Worm (Caenorhabditis elegans) whole organism, young adult: ENCODE measurements around the gene K11H12.3.

Experiments
- B0019.2 ChIP-seq: fragments of 200-800 bp; sonication (Bioruptor generic); conservative IDR thresholded peaks from 2 replicates; pipeline ENCODE4 v1.3.6; 2022; ENCODE audit warnings: missing genetic modification reagents, missing genetic modification characterization, missing compliant biosample characterization
- B0035.1 ChIP-seq: sonication (generic microtip); optimal IDR thresholded peaks from 2 replicates; lab custom pipeline; 2016; ENCODE audit warnings: missing genetic modification characterization, mild to moderate bottlenecking, missing compliant biosample characterization, missing genotype, missing genetic modification reagents
- B0261.1 ChIP-seq: sonication (generic microtip); optimal IDR thresholded peaks from 2 replicates; lab custom pipeline; 2016; ENCODE audit warnings: mild to moderate bottlenecking, missing genetic modification characterization, moderate library complexity, missing compliant biosample characterization
- B0336.3 ChIP-seq: fragments of 200-800 bp; sonication (Bioruptor generic); IDR thresholded peaks from 2 replicates; pipeline ENCODE4 v1.3.6; 2022; ENCODE audit warnings: missing genetic modification characterization, missing compliant biosample characterization
- C06A6.2 ChIP-seq: fragments of 200-800 bp; sonication (Bioruptor generic); conservative IDR thresholded peaks from 2 replicates; pipeline ENCODE4 v1.3.6; 2022; ENCODE audit warnings: missing genetic modification characterization, missing compliant biosample characterization
- D2030.7 ChIP-seq: fragments of 200-800 bp; sonication (Bioruptor generic); IDR thresholded peaks from 2 replicates; pipeline ENCODE4 v1.3.6; 2022; ENCODE audit warnings: missing genetic modification reagents, missing genetic modification characterization, missing compliant biosample characterization
- F33H1.4 ChIP-seq: fragments of 200-800 bp; sonication (Bioruptor generic); IDR thresholded peaks from 2 replicates; pipeline ENCODE4 v1.3.6; 2022; ENCODE audit warnings: missing genetic modification reagents, missing genetic modification characterization, missing compliant biosample characterization
- F37B4.10 ChIP-seq: fragments of 200-800 bp; sonication (Bioruptor generic); IDR thresholded peaks from 2 replicates; pipeline ENCODE4 v1.3.6; 2022; ENCODE audit warnings: missing genetic modification characterization, missing compliant biosample characterization
- F39B2.1 ChIP-seq: fragments of 200-800 bp; sonication (Bioruptor generic); IDR thresholded peaks from 2 replicates; pipeline ENCODE4 v1.3.6; 2022; ENCODE audit warnings: missing genetic modification reagents, missing genetic modification characterization, missing compliant biosample characterization
- F49E8.2 ChIP-seq: sonication (generic microtip); optimal IDR thresholded peaks from 3 replicates; lab custom pipeline; 2017; ENCODE audit warnings: missing genetic modification characterization, mild to moderate bottlenecking, missing compliant biosample characterization, antibody characterized with exemption, moderate library complexity; ENCODE audit not compliant: insufficient read depth
- F52B5.7 ChIP-seq: sonication (generic microtip); optimal IDR thresholded peaks from 2 replicates; lab custom pipeline; 2016; ENCODE audit warnings: mild to moderate bottlenecking, missing genetic modification characterization, missing compliant biosample characterization
- F57A8.1 ChIP-seq: fragments of 200-800 bp; sonication (Bioruptor generic); optimal IDR thresholded peaks from 2 replicates; lab custom pipeline; 2018; ENCODE audit warnings: mild to moderate bottlenecking, missing genetic modification characterization, moderate library complexity, missing compliant biosample characterization
- K12H6.12 ChIP-seq: fragments of 200-800 bp; sonication (Bioruptor generic); optimal IDR thresholded peaks from 2 replicates; lab custom pipeline; 2018; ENCODE audit warnings: mild to moderate bottlenecking, missing genetic modification characterization, missing compliant biosample characterization
- T07F8.4 ChIP-seq: sonication (generic microtip); optimal IDR thresholded peaks from 2 replicates; lab custom pipeline; 2016; ENCODE audit warnings: mild to moderate bottlenecking, missing genetic modification characterization, moderate library complexity, missing compliant biosample characterization
- T26A5.8 ChIP-seq: sonication (generic microtip); optimal IDR thresholded peaks from 2 replicates; lab custom pipeline; 2016; ENCODE audit warnings: missing genetic modification characterization, missing compliant biosample characterization
- Y53F4B.3 ChIP-seq: fragments of 200-800 bp; sonication (Bioruptor generic); IDR thresholded peaks from 2 replicates; pipeline ENCODE4 v1.3.6; 2022; ENCODE audit warnings: missing genetic modification reagents, missing genetic modification characterization, missing compliant biosample characterization
- Y53G8AR.9 ChIP-seq: fragments of 200-800 bp; sonication (Bioruptor generic); conservative IDR thresholded peaks from 2 replicates; pipeline ENCODE4 v1.3.6; 2022; ENCODE audit warnings: missing genetic modification reagents, missing genetic modification characterization, missing compliant biosample characterization
- aptf-3 ChIP-seq: fragments of 200-800 bp; sonication (Bioruptor generic); IDR thresholded peaks from 2 replicates; pipeline ENCODE4 v1.3.6; 2022; ENCODE audit warnings: missing genetic modification characterization, missing compliant biosample characterization
- athp-1 ChIP-seq: sonication (generic microtip); optimal IDR thresholded peaks from 2 replicates; lab custom pipeline; 2017; ENCODE audit warnings: mild to moderate bottlenecking, missing genetic modification characterization, missing compliant biosample characterization
- attf-3 ChIP-seq: fragments of 200-800 bp; sonication (Bioruptor generic); conservative IDR thresholded peaks from 2 replicates; pipeline ENCODE4 v1.3.6; 2022; ENCODE audit warnings: missing genetic modification reagents, missing genetic modification characterization, missing compliant biosample characterization
- attf-5 ChIP-seq: fragments of 200-800 bp; sonication (Bioruptor generic); optimal IDR thresholded peaks from 2 replicates; lab custom pipeline; 2018; ENCODE audit warnings: mild to moderate bottlenecking, missing genetic modification characterization, missing compliant biosample characterization
- bed-1 ChIP-seq: fragments of 200-800 bp; sonication (Bioruptor generic); IDR thresholded peaks from 2 replicates; pipeline ENCODE4 v1.3.6; 2022; ENCODE audit warnings: missing genetic modification reagents, missing genetic modification characterization, missing compliant biosample characterization
- ceh-58 ChIP-seq: fragments of 200-800 bp; sonication (Bioruptor generic); IDR thresholded peaks from 2 replicates; pipeline ENCODE4 v1.3.6; 2022; ENCODE audit warnings: missing genetic modification characterization, missing compliant biosample characterization
- ceh-79 ChIP-seq: sonication (generic microtip); optimal IDR thresholded peaks from 2 replicates; lab custom pipeline; 2017; ENCODE audit warnings: mild to moderate bottlenecking, missing genetic modification characterization, missing compliant biosample characterization
- die-1 ChIP-seq: sonication (generic microtip); optimal IDR thresholded peaks from 2 replicates; lab custom pipeline; 2016; ENCODE audit warnings: missing genotype, mild to moderate bottlenecking, missing genetic modification characterization, missing compliant biosample characterization
- dox-1 ChIP-seq: fragments of 200-800 bp; sonication (Bioruptor generic); IDR thresholded peaks from 2 replicates; pipeline ENCODE4 v1.3.6; 2022; ENCODE audit warnings: missing genetic modification reagents, missing genetic modification characterization, missing compliant biosample characterization
- ekl-4 ChIP-seq: fragments of 200-800 bp; sonication (Bioruptor generic); IDR thresholded peaks from 2 replicates; pipeline ENCODE4 v1.3.6; 2022; ENCODE audit warnings: missing genetic modification reagents, missing genetic modification characterization, missing compliant biosample characterization
- fkh-3 ChIP-seq: sonication (generic microtip); optimal IDR thresholded peaks from 2 replicates; lab custom pipeline; 2016; ENCODE audit warnings: mild to moderate bottlenecking, missing genetic modification characterization, missing compliant biosample characterization
- him-1 ChIP-seq: sonication (generic microtip); optimal IDR thresholded peaks from 2 replicates; lab custom pipeline; 2016; ENCODE audit warnings: missing genotype, missing genetic modification reagents, missing genetic modification characterization, missing compliant biosample characterization
- hmg-20 ChIP-seq: fragments of 200-800 bp; sonication (Bioruptor generic); IDR thresholded peaks from 2 replicates; pipeline ENCODE4 v1.3.6; 2022; ENCODE audit warnings: missing genetic modification reagents, missing genetic modification characterization, missing compliant biosample characterization
- hrde-1 ChIP-seq: sonication (generic microtip); optimal IDR thresholded peaks from 2 replicates; lab custom pipeline; 2016; ENCODE audit warnings: missing genetic modification characterization, mild to moderate bottlenecking, missing compliant biosample characterization, moderate library complexity, missing genotype, missing genetic modification reagents, borderline replicate concordance
- hsf-1 ChIP-seq: fragments of 200-800 bp; sonication (Bioruptor generic); IDR thresholded peaks from 2 replicates; pipeline ENCODE4 v1.3.6; 2022; ENCODE audit warnings: missing genetic modification reagents, missing genetic modification characterization, missing compliant biosample characterization
- lin-35 ChIP-seq, 3 experiments: fragments of 150-350 bp in 2 of 3; sonication (generic microtip) in 1 of 3; optimal IDR thresholded peaks; 2 replicates each; lab custom pipeline; 2014 to 2018; ENCODE audit warnings: missing biosample characterization in 3 of 3, missing genetic modification characterization in 3 of 3, missing genetic modification reagents in 3 of 3
- madf-6 ChIP-seq: fragments of 200-800 bp; sonication (Bioruptor generic); IDR thresholded peaks from 2 replicates; pipeline ENCODE4 v1.3.6; 2022; ENCODE audit warnings: missing genetic modification reagents, missing genetic modification characterization, missing compliant biosample characterization
- madf-8 ChIP-seq: fragments of 200-800 bp; sonication (Bioruptor generic); conservative IDR thresholded peaks from 2 replicates; pipeline ENCODE4 v1.3.6; 2022; ENCODE audit warnings: missing genetic modification reagents, missing genetic modification characterization, missing compliant biosample characterization
- nfya-2 ChIP-seq: fragments of 200-800 bp; sonication (Bioruptor generic); IDR thresholded peaks from 2 replicates; pipeline ENCODE4 v1.3.6; 2022; ENCODE audit warnings: missing genetic modification reagents, missing genetic modification characterization, missing compliant biosample characterization
- nhr-120 ChIP-seq: fragments of 200-800 bp; sonication (Bioruptor generic); IDR thresholded peaks from 2 replicates; pipeline ENCODE4 v1.3.6; 2022; ENCODE audit warnings: missing genetic modification characterization, missing compliant biosample characterization
- nhr-80 ChIP-seq: sonication (generic microtip); optimal IDR thresholded peaks from 2 replicates; lab custom pipeline; 2016; ENCODE audit warnings: missing genetic modification characterization, missing compliant biosample characterization
- rcor-1 ChIP-seq: fragments of 200-800 bp; sonication (Bioruptor generic); IDR thresholded peaks from 2 replicates; pipeline ENCODE4 v1.3.6; 2022; ENCODE audit warnings: missing genetic modification reagents, missing genetic modification characterization, missing compliant biosample characterization
- rec-8 ChIP-seq, 2 experiments: sonication (generic microtip); optimal IDR thresholded peaks; 2 replicates each; lab custom pipeline; 2016; ENCODE audit warnings: mild to moderate bottlenecking in 2 of 2, missing genetic modification characterization in 2 of 2, missing genetic modification reagents in 2 of 2, missing genotype in 2 of 2, missing biosample characterization in 1 of 2, missing compliant biosample characterization in 1 of 2, moderate library complexity in 1 of 2
- repo-1 ChIP-seq: sonication (generic microtip); optimal IDR thresholded peaks from 2 replicates; lab custom pipeline; 2017; ENCODE audit warnings: mild to moderate bottlenecking, missing genetic modification characterization, missing compliant biosample characterization
- rpc-1 ChIP-seq, 2 experiments: fragments of 150-350 bp in 1 of 2; sonication (generic microtip) in 1 of 2; optimal IDR thresholded peaks; 2 replicates each; lab custom pipeline; 2014 to 2018; ENCODE audit warnings: missing biosample characterization in 1 of 2, missing genetic modification characterization in 1 of 2, missing genetic modification reagents in 1 of 2, missing genotype in 1 of 2
- snpc-3.4 ChIP-seq: sonication (generic microtip); optimal IDR thresholded peaks from 2 replicates; lab custom pipeline; 2017; ENCODE audit warnings: missing genetic modification characterization, mild to moderate bottlenecking, missing compliant biosample characterization, antibody characterized with exemption, moderate library complexity, missing genotype, missing genetic modification reagents
- xnd-1 ChIP-seq: sonication (generic microtip); optimal IDR thresholded peaks from 2 replicates; lab custom pipeline; 2016; ENCODE audit warnings: missing genotype, missing genetic modification reagents, missing genetic modification characterization, missing compliant biosample characterization
- ztf-18 ChIP-seq: sonication (generic microtip); optimal IDR thresholded peaks from 2 replicates; lab custom pipeline; 2016; ENCODE audit warnings: missing genotype, mild to moderate bottlenecking, missing genetic modification characterization, missing compliant biosample characterization
- ztf-25 ChIP-seq: fragments of 200-800 bp; sonication (Bioruptor generic); IDR thresholded peaks from 2 replicates; pipeline ENCODE4 v1.3.6; 2022; ENCODE audit warnings: missing genetic modification reagents, missing genetic modification characterization, missing compliant biosample characterization
- ztf-26 ChIP-seq: sonication (generic microtip); optimal IDR thresholded peaks from 2 replicates; lab custom pipeline; 2017; ENCODE audit warnings: missing genetic modification characterization, missing compliant biosample characterization

Gene K11H12.3

ce11 chrIV:682726-683340 is 9.6 kb upstream of the K11H12.3 start (continued):
- TF ChIP-seq ztf-18 (tag; lab: Kevin White, UChicago), result peak; percentile 59
- peak; percentile 66 for TF ChIP-seq ceh-79 (tag; lab: Kevin White, UChicago)
- peak; percentile 85 for TF ChIP-seq ztf-25 (GFP tag; lab: Robert Waterston, UW)
- TF ChIP-seq fkh-3, result peak; percentile 28
- no peak for TF ChIP-seq B0019.2 (GFP tag; lab: Robert Waterston, UW)
- TF ChIP-seq hsf-1 (GFP tag; lab: Robert Waterston, UW), result no peak
- no peak for TF ChIP-seq Y53G8AR.9 (GFP tag; lab: Robert Waterston, UW)
- peak; percentile 76 for TF ChIP-seq F57A8.1
- peak; percentile 48; the same call in 1 of the 2 replicates for TF ChIP-seq attf-3 (GFP tag; lab: Robert Waterston, UW)
- TF ChIP-seq athp-1 (tag; lab: Kevin White, UChicago), result peak; percentile 37
- no peak for TF ChIP-seq nhr-120 (GFP tag; lab: Robert Waterston, UW)
- TF ChIP-seq madf-8, result no peak
- TF ChIP-seq F49E8.2 (tag; lab: Kevin White, UChicago), result peak; percentile 36
- TF ChIP-seq attf-5 (GFP tag; lab: Kevin White, UChicago), result peak; percentile 74
- TF ChIP-seq K12H6.12 (tag; lab: Kevin White, UChicago), result peak; percentile 49
- peak; percentile 80 for TF ChIP-seq him-1 (tag; lab: Kevin White, UChicago)
- TF ChIP-seq dox-1 (GFP tag; lab: Robert Waterston, UW), result peak; percentile 86
- TF ChIP-seq T07F8.4 (tag; lab: Kevin White, UChicago), result peak; percentile 78
- no peak for TF ChIP-seq F37B4.10 (GFP tag; lab: Robert Waterston, UW)
- TF ChIP-seq B0261.1 (tag; lab: Kevin White, UChicago), result peak; percentile 93
- peak; percentile 22; the same call in 1 of the 2 replicates for TF ChIP-seq Y53F4B.3
- TF ChIP-seq aptf-3, result 0 out of 2 replicates have a peak, but pooled peaks have one; percentile 77
- TF ChIP-seq F39B2.1 (GFP tag; lab: Robert Waterston, UW), result no peak
- no peak for TF ChIP-seq nfya-2 (GFP tag; lab: Robert Waterston, UW)
- peak; percentile 70 for TF ChIP-seq ztf-26 (tag; lab: Kevin White, UChicago)
- TF ChIP-seq madf-6, result peak; percentile 44; the same call in 1 of the 2 replicates
- no peak for TF ChIP-seq lin-35 (GFP tag; optimal IDR thresholded peaks at IDR 0.05; lab: Kevin White, UChicago)
- TF ChIP-seq repo-1 (tag; lab: Kevin White, UChicago), result peak; percentile 63
- peak; percentile 80 for TF ChIP-seq ekl-4 (GFP tag; lab: Robert Waterston, UW)
- peak; percentile 69 for TF ChIP-seq B0336.3 (GFP tag; lab: Robert Waterston, UW)
- TF ChIP-seq T26A5.8 (tag; lab: Kevin White, UChicago), result peak; percentile 29
- peak; percentile 79 for TF ChIP-seq rpc-1 (optimal IDR thresholded peaks at IDR 0.05; lab: Kevin White, UChicago)
- TF ChIP-seq rpc-1 (tag; optimal IDR thresholded peaks at IDR 0.05; lab: Kevin White, UChicago), result peak; percentile 87
- peak; percentile 71 to 73 for TF ChIP-seq rec-8 (tag; optimal IDR thresholded peaks at IDR 0.05; lab: Kevin White, UChicago)
- TF ChIP-seq C06A6.2 (GFP tag; lab: Robert Waterston, UW), result 0 out of 2 replicates have a peak, but pooled peaks have one; percentile 42
- peak; percentile 65 for TF ChIP-seq hmg-20 (GFP tag; lab: Robert Waterston, UW)
- TF ChIP-seq B0035.1, result peak; percentile 6
- peak; percentile 44 for TF ChIP-seq snpc-3.4 (tag; lab: Kevin White, UChicago)
- no peak for TF ChIP-seq bed-1 (GFP tag; lab: Robert Waterston, UW)
- TF ChIP-seq F33H1.4 (GFP tag; lab: Robert Waterston, UW), result 0 out of 2 replicates have a peak, but pooled peaks have one; percentile 19
- no peak for TF ChIP-seq ceh-58 (GFP tag; lab: Robert Waterston, UW)
- TF ChIP-seq D2030.7 (GFP tag; lab: Robert Waterston, UW), result peak; percentile 74
- peak; percentile 78 for TF ChIP-seq F52B5.7 (tag; lab: Kevin White, UChicago)
- TF ChIP-seq nhr-80 (tag; lab: Kevin White, UChicago), result peak; percentile 35
- peak; percentile 85 for TF ChIP-seq die-1 (tag; lab: Kevin White, UChicago)
- peak; percentile 73; the same call in 1 of the 2 replicates for TF ChIP-seq rcor-1 (GFP tag; lab: Robert Waterston, UW)
- no peak for TF ChIP-seq hrde-1 (tag; lab: Kevin White, UChicago)
- TF ChIP-seq xnd-1 (tag; lab: Kevin White, UChicago), result no peak
